Worm (Caenorhabditis elegans) whole organism, young adult: ENCODE results near the gene lelo-2.

ENCODE experiments used
- ama-1 ChIP-seq, 3 experiments: fragments of 150-350 bp in 1 of 3; sonication (generic microtip) in 2 of 3; optimal IDR thresholded peaks; 2 replicates each; lab custom pipeline; 2014 to 2018; ENCODE audit warnings: missing biosample characterization in 2 of 3, missing genetic modification characterization in 2 of 3, missing genetic modification reagents in 2 of 3
- attf-6 ChIP-seq: fragments of 200-800 bp; sonication (Bioruptor generic); IDR thresholded peaks from 2 replicates; pipeline ENCODE4 v1.3.6; 2022; ENCODE audit warnings: missing genetic modification reagents, missing genetic modification characterization, missing compliant biosample characterization
- lsl-1 ChIP-seq: fragments of 200-800 bp; sonication (Bioruptor generic); optimal IDR thresholded peaks from 2 replicates; lab custom pipeline; 2018; ENCODE audit warnings: mild to moderate bottlenecking, missing genetic modification characterization, moderate library complexity, missing compliant biosample characterization
- nfya-1 ChIP-seq: sonication (generic microtip); optimal IDR thresholded peaks from 2 replicates; lab custom pipeline; 2017; ENCODE audit warnings: antibody characterized with exemption, missing compliant biosample characterization, missing genetic modification characterization, borderline replicate concordance; ENCODE audit not compliant: insufficient read depth
- nhr-27 ChIP-seq: fragments of 200-800 bp; sonication (Bioruptor generic); optimal IDR thresholded peaks from 2 replicates; lab custom pipeline; 2018; ENCODE audit warnings: mild to moderate bottlenecking, missing genetic modification characterization, moderate library complexity, missing compliant biosample characterization
- sea-2 ChIP-seq: fragments of 200-800 bp; sonication (Bioruptor generic); IDR thresholded peaks from 2 replicates; pipeline ENCODE4 v1.3.6; 2022; ENCODE audit warnings: missing genetic modification characterization, missing compliant biosample characterization
- sptf-2 ChIP-seq: fragments of 200-800 bp; sonication (Bioruptor generic); optimal IDR thresholded peaks from 2 replicates; lab custom pipeline; 2018; ENCODE audit warnings: mild to moderate bottlenecking, missing genetic modification characterization, missing compliant biosample characterization

DNA sequence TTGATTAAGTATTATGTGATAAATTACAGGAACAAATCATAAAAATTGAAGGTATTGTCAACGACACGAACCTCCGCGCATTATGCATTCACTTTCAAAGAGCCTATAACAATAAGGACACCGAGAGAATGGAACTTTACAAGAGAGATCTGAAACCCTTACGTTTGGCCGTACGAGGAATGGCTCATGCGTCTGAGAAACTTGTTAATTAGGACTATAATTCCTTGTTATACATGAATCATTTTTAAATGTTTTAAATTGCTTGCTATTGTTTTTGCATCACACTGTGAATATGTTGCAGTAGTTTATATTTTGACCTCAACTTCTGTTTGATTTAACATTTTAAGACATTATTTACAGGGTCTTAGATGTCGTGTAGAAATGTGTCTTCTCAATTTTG lies 23.9 kb downstream of the lelo-2 start, which contains the start of gene pals-18:
- TF ChIP-seq sptf-2 (GFP tag; lab: Kevin White, UChicago) (no peak), ama-1 (optimal IDR thresholded peaks at IDR 0.05; lab: Kevin White, UChicago) (no peak), ama-1 (GFP tag; optimal IDR thresholded peaks at IDR 0.05; lab: Kevin White, UChicago) (no peak), nhr-27 (no peak), lsl-1 (GFP tag; lab: Kevin White, UChicago) (no peak), sea-2 (GFP tag; lab: Robert Waterston, UW) (no peak), attf-6 (GFP tag; lab: Robert Waterston, UW) (no peak), nfya-1 (tag; lab: Kevin White, UChicago) (no peak)
